Worm (Caenorhabditis elegans) whole organism, L2 larva: ENCODE data around the gene F48G7.12.

Experiments
- Y55F3AM.14 ChIP-seq: fragments of 200-800 bp; sonication (Bioruptor generic); optimal IDR thresholded peaks from 2 replicates; lab custom pipeline; 2018; ENCODE audit warnings: mild to moderate bottlenecking, missing genetic modification characterization, missing compliant biosample characterization
- egl-27 ChIP-seq: sonication (generic microtip); optimal IDR thresholded peaks from 3 replicates; lab custom pipeline; 2017; ENCODE audit warnings: missing biosample characterization, missing genetic modification reagents, missing genetic modification characterization
- elt-3 ChIP-seq: sonication (generic microtip); optimal IDR thresholded peaks from 2 replicates; lab custom pipeline; 2017; ENCODE audit warnings: missing biosample characterization, missing genetic modification characterization
- fos-1 ChIP-seq: fragments of 150-350 bp; optimal IDR thresholded peaks from 2 replicates; lab custom pipeline; 2014; ENCODE audit warnings: missing biosample characterization, missing genetic modification characterization
- lsy-2 ChIP-seq, 2 experiments: fragments of 150-350 bp in 1 of 2; sonication (generic microtip) in 1 of 2; optimal IDR thresholded peaks; 2 replicates each; lab custom pipeline; 2014 to 2017; ENCODE audit warnings: missing biosample characterization in 2 of 2, missing genetic modification characterization in 2 of 2
- nhr-237 ChIP-seq: fragments of 150-350 bp; optimal IDR thresholded peaks from 2 replicates; lab custom pipeline; 2014; ENCODE audit warnings: missing biosample characterization, missing genetic modification characterization
- skn-1 ChIP-seq: sonication (generic microtip); optimal IDR thresholded peaks from 2 replicates; lab custom pipeline; 2017; ENCODE audit warnings: missing biosample characterization, missing genetic modification characterization
- sma-9 ChIP-seq, 2 experiments: fragments of 150-350 bp in 1 of 2; sonication (generic microtip) in 1 of 2; optimal IDR thresholded peaks; 2 replicates each; lab custom pipeline; 2014 to 2016; ENCODE audit warnings: missing genetic modification characterization in 2 of 2, mild to moderate bottlenecking in 1 of 2, missing biosample characterization in 1 of 2, missing compliant biosample characterization in 1 of 2, missing genetic modification reagents in 1 of 2, moderate library complexity in 1 of 2
- unc-62 ChIP-seq: fragments of 150-350 bp; optimal IDR thresholded peaks from 2 replicates; lab custom pipeline; 2014; ENCODE audit warnings: missing biosample characterization, missing genetic modification reagents, missing genetic modification characterization
- ztf-11 ChIP-seq: sonication (generic microtip); optimal IDR thresholded peaks from 2 replicates; lab custom pipeline; 2017; ENCODE audit warnings: missing biosample characterization, missing genetic modification characterization

DNA sequence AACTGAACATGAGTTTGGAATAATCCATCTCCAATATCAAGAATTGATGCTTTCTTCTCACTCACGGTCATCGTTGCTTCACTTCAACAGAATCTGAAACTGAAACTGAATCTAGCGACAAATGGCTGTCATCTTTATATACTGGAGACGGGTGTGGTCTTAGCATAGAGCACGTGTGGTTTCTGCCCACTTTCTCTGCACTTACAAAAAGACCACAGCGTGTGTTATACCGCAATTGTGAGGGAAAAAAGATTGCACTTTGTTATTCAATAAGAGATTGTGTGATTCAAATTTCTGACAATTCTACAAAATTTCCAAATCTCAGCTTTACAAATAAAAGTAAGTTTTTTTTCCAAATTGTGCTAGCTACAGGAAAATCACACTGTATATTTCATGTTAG, at the start of gene F48G7.12:
- TF ChIP-seq fos-1 (tag; lab: Kevin White, UChicago) (no peak), sma-9 (GFP tag; optimal IDR thresholded peaks at IDR 0.05; lab: Kevin White, UChicago) (no peak), sma-9 (tag; optimal IDR thresholded peaks at IDR 0.05; lab: Kevin White, UChicago) (no peak), skn-1 (tag; lab: Kevin White, UChicago) (no peak), Y55F3AM.14 (no peak), egl-27 (tag; lab: Kevin White, UChicago) (no peak), lsy-2 (tag; optimal IDR thresholded peaks at IDR 0.05; lab: Kevin White, UChicago) (no peak), elt-3 (no peak), nhr-237 (tag; lab: Kevin White, UChicago) (no peak), unc-62 (GFP tag; lab: Kevin White, UChicago) (no peak), ztf-11 (tag; lab: Kevin White, UChicago) (no peak)
